Worm (Caenorhabditis elegans): ENCODE data around the gene C15H7.4.

The C15H7.4 gene

ce11 chrIII:9698635-9699396 is 43.1 kb upstream of the C15H7.4 start (continued):
- TF ChIP-seq dmd-6 (GFP tag; IDR thresholded peaks at IDR 0.05) (peak; percentile 37), nhr-41 (GFP tag; IDR thresholded peaks at IDR 0.05) (no peak), lin-29 (GFP tag; IDR thresholded peaks at IDR 0.05) (no peak), gei-8 (GFP tag; optimal IDR thresholded peaks at IDR 0.05) (no peak), spr-3 (GFP tag; optimal IDR thresholded peaks at IDR 0.05) (no peak), vab-7 (GFP tag; IDR thresholded peaks at IDR 0.05) (no peak), ceh-62 (tag; optimal IDR thresholded peaks at IDR 0.05) (no peak), dmd-8 (GFP tag; IDR thresholded peaks at IDR 0.05) (no peak), dmd-9 (GFP tag; IDR thresholded peaks at IDR 0.05) (no peak), fos-1 (tag; optimal IDR thresholded peaks at IDR 0.05) (no peak), Y48G9A.11 (GFP tag; IDR thresholded peaks at IDR 0.05) (no peak), lim-7 (GFP tag; IDR thresholded peaks at IDR 0.05) (no peak), set-16 (GFP tag; IDR thresholded peaks at IDR 0.05) (no peak), nhr-76 (tag; optimal IDR thresholded peaks at IDR 0.05) (no peak), hmg-1.1 (GFP tag; IDR thresholded peaks at IDR 0.05) (peak; percentile 57), lsy-2 (tag; optimal IDR thresholded peaks at IDR 0.05) (peak in 1 of 2 experiments; percentile 38)

DNA sequence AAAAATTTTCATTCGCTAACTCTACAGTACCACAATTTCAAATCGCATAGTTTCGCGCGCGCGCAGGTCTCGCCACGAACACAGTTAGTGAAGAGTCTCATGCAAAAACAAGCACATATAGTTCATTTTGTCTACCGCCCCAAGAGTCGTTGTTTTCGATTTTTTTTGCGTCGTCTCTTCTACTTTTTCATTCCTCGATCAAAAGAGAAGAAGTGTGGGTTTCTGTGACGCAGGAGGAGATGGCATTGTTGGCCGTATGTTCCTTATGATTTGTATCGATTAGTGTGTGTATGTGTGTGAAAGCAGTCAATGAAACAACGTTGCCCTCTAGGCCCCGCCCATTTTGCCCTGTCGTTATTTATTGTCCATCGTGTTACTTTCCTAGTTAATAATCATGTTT is 42.2 kb upstream of the C15H7.4 start:
- TF ChIP-seq unc-62 (GFP tag; optimal IDR thresholded peaks at IDR 0.05 in 1 of 2) (peak in 1 of 2 experiments; percentile 87), unc-62 (tag; optimal IDR thresholded peaks at IDR 0.05) (no peak), mxl-3 (GFP tag; optimal IDR thresholded peaks at IDR 0.05) (peak; percentile 44), daf-12 (tag; optimal IDR thresholded peaks at IDR 0.05) (no peak), fos-1 (tag; optimal IDR thresholded peaks at IDR 0.05) (no peak), hlh-30 (tag; optimal IDR thresholded peaks at IDR 0.05; ENCODE audit: insufficient read depth) (peak; percentile 48), nhr-28 (tag; optimal IDR thresholded peaks at IDR 0.05) (peak; percentile 5)

DNA sequence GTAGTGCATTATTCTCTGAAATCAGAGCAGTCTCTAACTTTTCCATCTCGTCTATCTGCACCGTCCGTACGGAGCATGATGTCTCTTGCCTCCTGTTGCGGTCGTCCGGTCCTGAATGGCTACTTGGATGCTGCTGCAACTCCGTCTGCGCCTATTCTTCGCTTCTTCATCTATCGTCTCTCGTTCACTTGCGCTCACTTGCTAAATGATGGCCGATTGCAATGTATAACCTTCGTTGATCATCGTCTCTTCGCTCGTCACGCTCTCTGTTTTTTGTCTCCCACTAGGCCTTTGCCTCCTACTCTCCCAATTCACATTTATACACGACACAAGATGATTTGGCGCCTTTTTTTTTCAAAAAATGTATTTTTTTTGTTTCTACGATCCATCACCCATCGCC is 41.6 kb upstream of the C15H7.4 start:
- TF ChIP-seq nhr-76 (tag; optimal IDR thresholded peaks at IDR 0.05) (no peak), dmd-8 (GFP tag; IDR thresholded peaks at IDR 0.05) (no peak), ceh-28 (tag; optimal IDR thresholded peaks at IDR 0.05) (no peak), aha-1 (tag) (peak; percentile 97), D1046.2 (GFP tag; IDR thresholded peaks at IDR 0.05) (no peak), arid-1 (GFP tag; conservative IDR thresholded peaks at IDR 0.05) (no peak), mep-1 (tag; optimal IDR thresholded peaks at IDR 0.05) (peak; percentile 73), nhr-111 (GFP tag; optimal IDR thresholded peaks at IDR 0.05) (no peak), hif-1 (tag; optimal IDR thresholded peaks at IDR 0.05) (peak in 1 of 2 experiments; percentile 24), ctbp-1 (GFP tag; IDR thresholded peaks at IDR 0.05) (0 out of 2 replicates have a peak, but pooled peaks have one; percentile 24), daf-19 (GFP tag; conservative IDR thresholded peaks at IDR 0.05) (no peak), madf-5 (GFP tag; IDR thresholded peaks at IDR 0.05) (no peak), lsy-2 (tag; optimal IDR thresholded peaks at IDR 0.05) (peak in 1 of 2 experiments; percentile 58), daf-16 (GFP tag; optimal IDR thresholded peaks at IDR 0.05) (no peak), daf-16 (tag; optimal IDR thresholded peaks at IDR 0.05) (peak; percentile 36), ceh-32 (tag; optimal IDR thresholded peaks at IDR 0.05; ENCODE audit: poor library complexity) (no peak), lir-3 (tag; optimal IDR thresholded peaks at IDR 0.05) (no peak), ama-1 (optimal IDR thresholded peaks at IDR 0.05) (no peak), fos-1 (tag; optimal IDR thresholded peaks at IDR 0.05) (no peak), fkh-10 (GFP tag; optimal IDR thresholded peaks at IDR 0.05) (peak; percentile 58), ceh-44 (GFP tag; IDR thresholded peaks at IDR 0.05) (no peak), unc-62 (GFP tag; optimal IDR thresholded peaks at IDR 0.05 in 1 of 2) (peak in 1 of 2 experiments; percentile 98), unc-62 (tag; optimal IDR thresholded peaks at IDR 0.05) (no peak), mxl-3 (GFP tag; optimal IDR thresholded peaks at IDR 0.05) (peak; percentile 68), skn-1 (tag; optimal IDR thresholded peaks at IDR 0.05) (no peak), snpc-1.2 (GFP tag; IDR thresholded peaks at IDR 0.05) (no peak), ztf-11 (tag; optimal IDR thresholded peaks at IDR 0.05) (no peak), nhr-28 (tag; optimal IDR thresholded peaks at IDR 0.05) (peak; percentile 59), Y48G9A.11 (GFP tag; IDR thresholded peaks at IDR 0.05) (no peak), aly-2 (tag; optimal IDR thresholded peaks at IDR 0.05) (no peak), ceh-62 (tag; optimal IDR thresholded peaks at IDR 0.05) (no peak), T20F7.1 (GFP tag; optimal IDR thresholded peaks at IDR 0.05) (no peak), hlh-30 (tag; optimal IDR thresholded peaks at IDR 0.05; ENCODE audit: insufficient read depth) (peak; percentile 71), spr-3 (GFP tag; optimal IDR thresholded peaks at IDR 0.05) (no peak), zag-1 (tag; optimal IDR thresholded peaks at IDR 0.05) (no peak), cey-2 (tag; optimal IDR thresholded peaks at IDR 0.05; ENCODE audit: borderline replicate concordance, insufficient read depth) (no peak)

Measured in whole organism, L4 larva.